Worm (Caenorhabditis elegans) whole organism, L3 larva: ENCODE data around the gene F01E11.20.

ENCODE experiments used
- nhr-77 ChIP-seq: fragments of 150-350 bp; optimal IDR thresholded peaks from 2 replicates; lab custom pipeline; 2014; ENCODE audit warnings: missing biosample characterization, missing genetic modification characterization
- sea-2 ChIP-seq: fragments of 150-350 bp; sonication (generic microtip); optimal IDR thresholded peaks from 4 replicates; lab custom pipeline; 2014; ENCODE audit warnings: missing biosample characterization, missing genetic modification reagents, missing genetic modification characterization

ce11 chrX:6988212-6988611 is 8.1 kb downstream of the F01E11.20 start:
- TF ChIP-seq sea-2 (GFP tag; lab: Kevin White, UChicago) (no peak), nhr-77 (no peak)
